Worm (Caenorhabditis elegans): ENCODE data around the gene ZC116.5.

ce11 chrV:12637238-12637690, 28.5 kb upstream of the ZC116.5 start, which contains the start of gene F56H9.2:
- no peak for TF ChIP-seq him-1 (tag; optimal IDR thresholded peaks at IDR 0.05)
- TF ChIP-seq W03F9.2 (tag; optimal IDR thresholded peaks at IDR 0.05), result no peak
- no peak for TF ChIP-seq dao-5 (tag; optimal IDR thresholded peaks at IDR 0.05)
